Fruit fly (Drosophila melanogaster) whole organism, embryonic: ENCODE measurements around the gene CG13248.

Experiments
- ATbp ChIP-seq: fragments of 200-800 bp; sonication (Bioruptor generic); optimal IDR thresholded peaks from 2 replicates; lab custom pipeline; 2017; ENCODE audit warnings: missing biosample characterization, mild to moderate bottlenecking, missing genetic modification characterization, missing genetic modification reagents
- Atf6 ChIP-seq: fragments of 200-800 bp; sonication (Bioruptor generic); IDR thresholded peaks from 2 replicates; pipeline ENCODE4 v1.3.6; 2022; ENCODE audit warnings: missing biosample characterization, missing genetic modification characterization
- Bteb2 ChIP-seq: fragments of 200-800 bp; sonication (Bioruptor generic); optimal IDR thresholded peaks from 2 replicates; lab custom pipeline; 2016; ENCODE audit warnings: missing biosample characterization, missing genetic modification characterization
- CG1024 ChIP-seq: fragments of 200-800 bp; sonication (Bioruptor generic); IDR thresholded peaks from 2 replicates; pipeline ENCODE4 v1.3.6; 2022; ENCODE audit warnings: missing biosample characterization, missing genetic modification characterization
- CG10366 ChIP-seq: fragments of 200-800 bp; sonication (Bioruptor generic); IDR thresholded peaks from 2 replicates; pipeline ENCODE4 v1.3.6; 2022; ENCODE audit warnings: missing biosample characterization, missing genetic modification characterization
- CG11398 ChIP-seq: fragments of 200-800 bp; sonication (Bioruptor generic); optimal IDR thresholded peaks from 2 replicates; lab custom pipeline; 2016; ENCODE audit warnings: missing biosample characterization, missing genetic modification characterization
- CG11456 ChIP-seq: fragments of 200-800 bp; sonication (Bioruptor generic); IDR thresholded peaks from 3 replicates; pipeline ENCODE4 v1.3.6; 2022; ENCODE audit warnings: missing biosample characterization, missing genetic modification characterization
- CG12104 ChIP-seq: fragments of 200-800 bp; sonication (Bioruptor generic); optimal IDR thresholded peaks from 3 replicates; lab custom pipeline; 2016; ENCODE audit warnings: missing biosample characterization, missing genetic modification characterization
- CG12659 ChIP-seq: fragments of 200-800 bp; sonication (Bioruptor generic); optimal IDR thresholded peaks from 3 replicates; lab custom pipeline; 2017; ENCODE audit warnings: mild to moderate bottlenecking, missing biosample characterization, missing genetic modification reagents, missing genetic modification characterization
- CG13424 ChIP-seq: fragments of 200-800 bp; sonication (Bioruptor generic); optimal IDR thresholded peaks from 2 replicates; lab custom pipeline; 2019; ENCODE audit warnings: missing biosample characterization, mild to moderate bottlenecking, missing genetic modification characterization, moderate library complexity
- CG14667 ChIP-seq: fragments of 200-800 bp; sonication (Bioruptor generic); IDR thresholded peaks from 2 replicates; pipeline ENCODE4 v1.3.6; 2022; ENCODE audit warnings: missing biosample characterization, missing genetic modification characterization
- CG14710 ChIP-seq: fragments of 200-800 bp; sonication (Bioruptor generic); optimal IDR thresholded peaks from 3 replicates; lab custom pipeline; 2019; ENCODE audit warnings: missing biosample characterization, mild to moderate bottlenecking, missing genetic modification characterization, moderate library complexity
- CG18619 ChIP-seq: fragments of 200-800 bp; sonication (Bioruptor generic); optimal IDR thresholded peaks from 3 replicates; lab custom pipeline; 2017; ENCODE audit warnings: missing biosample characterization, mild to moderate bottlenecking, missing genetic modification characterization
- CG31224 ChIP-seq: fragments of 200-800 bp; sonication (Bioruptor generic); IDR thresholded peaks from 2 replicates; pipeline ENCODE4 v1.3.6; 2022; ENCODE audit warnings: missing biosample characterization, missing genetic modification characterization
- CG31365 ChIP-seq: fragments of 200-800 bp; sonication (Bioruptor generic); optimal IDR thresholded peaks from 2 replicates; lab custom pipeline; 2018; ENCODE audit warnings: missing biosample characterization, mild to moderate bottlenecking, missing genetic modification characterization
- CG31388 ChIP-seq: fragments of 200-800 bp; sonication (Bioruptor generic); optimal IDR thresholded peaks from 2 replicates; lab custom pipeline; 2016; ENCODE audit warnings: missing biosample characterization, missing genetic modification characterization
- CG34224 ChIP-seq: fragments of 200-800 bp; sonication (Bioruptor generic); IDR thresholded peaks from 3 replicates; pipeline ENCODE4 v1.3.6; 2022; ENCODE audit warnings: missing biosample characterization, missing genetic modification characterization; ENCODE audit not compliant: partially characterized antibody
- CG6254 ChIP-seq: fragments of 200-800 bp; sonication (Bioruptor generic); optimal IDR thresholded peaks from 3 replicates; lab custom pipeline; 2017; ENCODE audit warnings: mild to moderate bottlenecking, missing biosample characterization, missing genetic modification reagents, missing genetic modification characterization
- CG8089 ChIP-seq: fragments of 200-800 bp; sonication (Bioruptor generic); optimal IDR thresholded peaks from 3 replicates; lab custom pipeline; 2016; ENCODE audit warnings: missing biosample characterization, missing genetic modification characterization
- CG8388 ChIP-seq: fragments of 200-800 bp; sonication (Bioruptor generic); optimal IDR thresholded peaks from 2 replicates; lab custom pipeline; 2019; ENCODE audit warnings: missing biosample characterization, mild to moderate bottlenecking, missing genetic modification characterization, moderate library complexity
- Deaf1 ChIP-seq: fragments of 200-800 bp; optimal IDR thresholded peaks from 3 replicates; lab custom pipeline; 2019; ENCODE audit warnings: missing biosample characterization, mild to moderate bottlenecking, missing genetic modification characterization, moderate library complexity
- Dll ChIP-seq: fragments of 200-800 bp; sonication (Bioruptor generic); IDR thresholded peaks from 4 replicates; pipeline ENCODE4 v1.3.6; 2022; ENCODE audit warnings: missing biosample characterization, missing genetic modification characterization; ENCODE audit not compliant: partially characterized antibody
- Doc2 ChIP-seq: fragments of 200-800 bp; sonication (Bioruptor generic); IDR thresholded peaks from 2 replicates; pipeline ENCODE4 v1.3.6; 2022; ENCODE audit warnings: missing biosample characterization, missing genetic modification characterization
- ERR ChIP-seq: fragments of 200-800 bp; sonication (Bioruptor generic); optimal IDR thresholded peaks from 2 replicates; lab custom pipeline; 2016; ENCODE audit warnings: missing biosample characterization, missing genetic modification characterization
- Hr39 ChIP-seq: fragments of >200 bp; optimal IDR thresholded peaks from 2 replicates; lab custom pipeline; 2017
- MESR4 ChIP-seq: fragments of 200-800 bp; sonication (Bioruptor generic); optimal IDR thresholded peaks from 2 replicates; lab custom pipeline; 2018; ENCODE audit warnings: missing biosample characterization, mild to moderate bottlenecking, missing genetic modification characterization, moderate library complexity
- MTF-1 ChIP-seq: fragments of 200-800 bp; sonication (Bioruptor generic); optimal IDR thresholded peaks from 2 replicates; lab custom pipeline; 2018; ENCODE audit warnings: missing biosample characterization, mild to moderate bottlenecking, missing genetic modification characterization, borderline replicate concordance
- Ravus ChIP-seq: fragments of 200-800 bp; sonication (Bioruptor generic); IDR thresholded peaks from 2 replicates; pipeline ENCODE4 v1.3.6; 2022; ENCODE audit warnings: missing biosample characterization, missing genetic modification characterization
- Scr ChIP-seq: fragments of 200-800 bp; sonication (Bioruptor generic); IDR thresholded peaks from 2 replicates; pipeline ENCODE4 v1.3.6; 2022; ENCODE audit warnings: missing biosample characterization, missing genetic modification characterization; ENCODE audit not compliant: partially characterized antibody
- Six4 ChIP-seq: fragments of 200-800 bp; sonication (Bioruptor generic); optimal IDR thresholded peaks from 2 replicates; lab custom pipeline; 2016; ENCODE audit warnings: missing biosample characterization, missing genetic modification characterization
- Spps ChIP-seq: fragments of 200-800 bp; sonication (Bioruptor generic); optimal IDR thresholded peaks from 2 replicates; lab custom pipeline; 2018; ENCODE audit warnings: missing biosample characterization, mild to moderate bottlenecking, missing genetic modification characterization
- Xbp1 ChIP-seq: fragments of 200-800 bp; sonication (Bioruptor generic); optimal IDR thresholded peaks from 3 replicates; lab custom pipeline; 2016; ENCODE audit warnings: missing biosample characterization, mild to moderate bottlenecking, missing genetic modification characterization
- bbx ChIP-seq: fragments of 200-800 bp; sonication (Bioruptor generic); IDR thresholded peaks from 2 replicates; pipeline ENCODE4 v1.3.6; 2022; ENCODE audit warnings: missing biosample characterization, missing genetic modification characterization; ENCODE audit not compliant: partially characterized antibody
- cg ChIP-seq: fragments of 200-800 bp; sonication (Bioruptor generic); optimal IDR thresholded peaks from 3 replicates; lab custom pipeline; 2019; ENCODE audit warnings: missing biosample characterization, mild to moderate bottlenecking, missing genetic modification characterization, moderate library complexity
- chn ChIP-seq: fragments of 200-800 bp; sonication (Bioruptor generic); optimal IDR thresholded peaks from 2 replicates; lab custom pipeline; 2016; ENCODE audit warnings: missing biosample characterization, missing genetic modification characterization
- crc ChIP-seq: fragments of 200-800 bp; sonication (Bioruptor generic); optimal IDR thresholded peaks from 2 replicates; lab custom pipeline; 2016; ENCODE audit warnings: missing biosample characterization, missing genetic modification characterization
- gem ChIP-seq: fragments of 200-800 bp; sonication (Bioruptor generic); optimal IDR thresholded peaks from 2 replicates; lab custom pipeline; 2019; ENCODE audit warnings: missing biosample characterization, mild to moderate bottlenecking, missing genetic modification characterization, moderate library complexity
- grn ChIP-seq: fragments of 200-800 bp; sonication (Bioruptor generic); optimal IDR thresholded peaks from 3 replicates; lab custom pipeline; 2017; ENCODE audit warnings: missing biosample characterization, missing genetic modification characterization
- her ChIP-seq: fragments of 200-800 bp; sonication (Bioruptor generic); optimal IDR thresholded peaks from 2 replicates; lab custom pipeline; 2016; ENCODE audit warnings: missing biosample characterization, missing genetic modification characterization
- lilli ChIP-seq: fragments of 200-800 bp; sonication (Bioruptor generic); optimal IDR thresholded peaks from 3 replicates; lab custom pipeline; 2016; ENCODE audit warnings: missing biosample characterization, missing genetic modification characterization
- mam ChIP-seq: fragments of 200-800 bp; sonication (Bioruptor generic); optimal IDR thresholded peaks from 3 replicates; lab custom pipeline; 2016; ENCODE audit warnings: missing biosample characterization, missing genetic modification characterization
- nerfin-2 ChIP-seq: fragments of 200-800 bp; sonication (Bioruptor generic); IDR thresholded peaks from 2 replicates; pipeline ENCODE4 v1.3.6; 2022; ENCODE audit warnings: missing biosample characterization, missing genetic modification characterization; ENCODE audit not compliant: partially characterized antibody
- row ChIP-seq: fragments of 200-800 bp; sonication (Bioruptor generic); IDR thresholded peaks from 3 replicates; pipeline ENCODE4 v1.3.6; 2022; ENCODE audit warnings: missing biosample characterization, missing genetic modification characterization
- sd ChIP-seq: fragments of 200-800 bp; sonication (Bioruptor generic); optimal IDR thresholded peaks from 3 replicates; lab custom pipeline; 2018; ENCODE audit warnings: missing biosample characterization, mild to moderate bottlenecking, missing genetic modification characterization, moderate library complexity
- sens ChIP-seq: fragments of 200-800 bp; sonication (Bioruptor generic); peaks from one replicate; lab custom pipeline; 2016; ENCODE audit warnings: missing biosample characterization, missing genetic modification characterization
- slou ChIP-seq: fragments of 200-800 bp; sonication (Bioruptor generic); optimal IDR thresholded peaks from 3 replicates; lab custom pipeline; 2016; ENCODE audit warnings: missing biosample characterization, missing genetic modification characterization
- sqz ChIP-seq: fragments of 200-800 bp; sonication (Bioruptor generic); optimal IDR thresholded peaks from 3 replicates; lab custom pipeline; 2018; ENCODE audit warnings: missing biosample characterization, mild to moderate bottlenecking, missing genetic modification characterization
- tll ChIP-seq, 2 experiments: fragments of 200-800 bp in 1 of 2; fragments of >200 bp in 1 of 2; sonication (Bioruptor generic) in 1 of 2; optimal IDR thresholded peaks; 2 replicates each; lab custom pipeline; 2017 to 2019; ENCODE audit warnings: missing biosample characterization in 2 of 2, missing genetic modification characterization in 2 of 2, mild to moderate bottlenecking in 1 of 2, moderate library complexity in 1 of 2
- vnd ChIP-seq: fragments of 200-800 bp; sonication (Bioruptor generic); IDR thresholded peaks from 3 replicates; pipeline ENCODE4 v1.3.6; 2022; ENCODE audit warnings: missing biosample characterization, missing genetic modification characterization; ENCODE audit not compliant: partially characterized antibody

Gene CG13248

dm6 chr3L:20385408-20385807, 25.0 kb downstream of the CG13248 start (continued):
- TF ChIP-seq Ravus (GFP tag; lab: Robert Waterston, UW) (no peak), CG34224 (no peak), crc (GFP tag; lab: Kevin White, UChicago) (no peak), grn (GFP tag; lab: Kevin White, UChicago) (peak; percentile 87), MESR4 (GFP tag; lab: Kevin White, UChicago) (no peak), tll (GFP tag; optimal IDR thresholded peaks at IDR 0.05; lab: Kevin White, UChicago) (no peak), CG1024 (GFP tag; lab: Robert Waterston, UW) (no peak), gem (tag; lab: Kevin White, UChicago) (no peak), Hr39 (lab: Kevin White, UChicago) (no peak), CG6254 (no peak), Dll (GFP tag; lab: Robert Waterston, UW) (no peak), vnd (no peak), sqz (GFP tag; lab: Kevin White, UChicago) (no peak), CG11398 (no peak), MTF-1 (no peak), Doc2 (GFP tag; lab: Robert Waterston, UW) (no peak), bbx (GFP tag; lab: Robert Waterston, UW) (no peak), CG8089 (GFP tag; lab: Kevin White, UChicago) (no peak), Xbp1 (GFP tag; lab: Kevin White, UChicago) (no peak), Spps (tag; lab: Kevin White, UChicago) (no peak), Scr (GFP tag; lab: Robert Waterston, UW) (no peak), CG12104 (GFP tag; lab: Kevin White, UChicago) (no peak), her (GFP tag; lab: Kevin White, UChicago) (no peak), sd (tag; lab: Kevin White, UChicago) (peak; percentile 83), cg (GFP tag; lab: Kevin White, UChicago) (no peak), Atf6 (no peak), CG14667 (GFP tag; lab: Robert Waterston, UW) (no peak), CG10366 (GFP tag; lab: Robert Waterston, UW) (no peak), row (no peak), CG13424 (no peak)

DNA sequence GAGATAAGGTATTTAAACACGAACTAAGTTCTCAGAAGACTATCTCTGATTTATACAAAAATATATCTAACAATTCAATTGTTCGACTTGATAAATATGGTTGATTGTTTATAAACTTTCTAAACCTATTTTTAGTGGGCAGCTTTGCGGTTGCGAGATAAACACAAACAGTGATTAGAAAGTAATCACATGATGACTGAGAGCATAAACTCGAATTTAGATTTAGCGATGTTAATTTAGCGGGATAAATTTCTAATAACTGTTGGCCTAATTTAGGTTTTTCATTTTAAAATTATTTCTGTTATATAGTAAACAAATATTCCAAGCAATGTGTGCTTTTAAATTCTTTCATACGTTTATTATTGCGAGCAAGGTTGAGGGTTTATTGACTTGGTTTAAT, 25.4 kb downstream of the CG13248 start:
- no peak for TF ChIP-seq CG31365 (tag; lab: Kevin White, UChicago)
- TF ChIP-seq ATbp (GFP tag; lab: Kevin White, UChicago), result no peak
- peak; percentile 61 for TF ChIP-seq sens (GFP tag; lab: Kevin White, UChicago)
- TF ChIP-seq, all 482 proteins: peak for 1

- TF ChIP-seq CG11456 (GFP tag; lab: Robert Waterston, UW), result no peak
- no peak for TF ChIP-seq nerfin-2 (GFP tag; lab: Robert Waterston, UW)
- TF ChIP-seq CG14710, result peak; percentile 85
- TF ChIP-seq CG8388 (GFP tag; lab: Kevin White, UChicago), result peak; percentile 47
- peak; percentile 83 for TF ChIP-seq lilli (GFP tag; lab: Kevin White, UChicago)
- peak; percentile 47 for TF ChIP-seq mam
- TF ChIP-seq Bteb2 (GFP tag; lab: Kevin White, UChicago), result peak; percentile 59
- TF ChIP-seq CG18619 (GFP tag; lab: Kevin White, UChicago), result peak; percentile 42
- TF ChIP-seq Deaf1 (tag; lab: Kevin White, UChicago), result peak; percentile 45
- no peak for TF ChIP-seq CG31224 (GFP tag; lab: Robert Waterston, UW)
- TF ChIP-seq slou (GFP tag; lab: Kevin White, UChicago), result peak; percentile 20
- TF ChIP-seq ERR (GFP tag; lab: Kevin White, UChicago), result peak; percentile 40
- TF ChIP-seq chn, result peak; percentile 46
- peak; percentile 9 for TF ChIP-seq CG31388 (GFP tag; lab: Kevin White, UChicago)
- TF ChIP-seq CG12659 (GFP tag; lab: Kevin White, UChicago), result peak; percentile 76
- TF ChIP-seq Six4 (GFP tag; lab: Kevin White, UChicago), result peak; percentile 30
Observed at dm6 chr3L:20384086-20384810, 26.1 kb downstream of the CG13248 start, which contains the start of the genes CG5498 and fbl. TSS of gene CG5498 (minus strand) at chr3L:20384109. TSS of gene fbl (plus strand) at chr3L:20384429.
